Worm (Caenorhabditis elegans) whole organism, mixed stage, embryonic: ENCODE measurements around the gene prx-6.

ENCODE experiments used
- M03D4.4 ChIP-seq: sonication (generic microtip); optimal IDR thresholded peaks from 2 replicates; lab custom pipeline; 2017; ENCODE audit warnings: mild to moderate bottlenecking, missing genetic modification characterization, missing compliant biosample characterization
- bed-3 ChIP-seq: fragments of 200-800 bp; sonication (Bioruptor generic); optimal IDR thresholded peaks from 3 replicates; lab custom pipeline; 2018; ENCODE audit warnings: mild to moderate bottlenecking, missing genetic modification characterization, moderate library complexity, missing compliant biosample characterization
- blmp-1 ChIP-seq: fragments of 150-350 bp; optimal IDR thresholded peaks from 2 replicates; lab custom pipeline; 2014; ENCODE audit warnings: missing biosample characterization, missing genetic modification characterization
- ceh-39 ChIP-seq: fragments of 150-350 bp; optimal IDR thresholded peaks from 2 replicates; lab custom pipeline; 2014; ENCODE audit warnings: missing biosample characterization, missing genetic modification characterization
- ceh-43 ChIP-seq: fragments of 200-800 bp; sonication (Bioruptor generic); optimal IDR thresholded peaks from 2 replicates; lab custom pipeline; 2018; ENCODE audit warnings: mild to moderate bottlenecking, missing genetic modification characterization, moderate library complexity, missing compliant biosample characterization
- ces-1 ChIP-seq: fragments of 150-350 bp; optimal IDR thresholded peaks from 2 replicates; lab custom pipeline; 2014; ENCODE audit warnings: missing biosample characterization, missing genetic modification reagents, missing genetic modification characterization
- cnd-1 ChIP-seq: fragments of 200-800 bp; sonication (Bioruptor generic); optimal IDR thresholded peaks from 2 replicates; lab custom pipeline; 2018; ENCODE audit warnings: mild to moderate bottlenecking, missing genetic modification characterization, missing compliant biosample characterization
- drap-1 ChIP-seq: fragments of 200-800 bp; sonication (Bioruptor generic); optimal IDR thresholded peaks from 3 replicates; lab custom pipeline; 2018; ENCODE audit warnings: mild to moderate bottlenecking, missing genetic modification characterization, missing compliant biosample characterization
- elt-1 ChIP-seq: sonication (generic microtip); optimal IDR thresholded peaks from 2 replicates; lab custom pipeline; 2017; ENCODE audit warnings: missing genetic modification characterization, mild to moderate bottlenecking, missing compliant biosample characterization, antibody characterized with exemption, moderate library complexity, borderline replicate concordance; ENCODE audit not compliant: insufficient read depth
- flh-1 ChIP-seq: fragments of 200-800 bp; sonication (Bioruptor generic); optimal IDR thresholded peaks from 2 replicates; lab custom pipeline; 2018; ENCODE audit warnings: mild to moderate bottlenecking, missing genetic modification characterization, moderate library complexity, missing compliant biosample characterization
- ham-2 ChIP-seq: fragments of 200-800 bp; sonication (Bioruptor generic); optimal IDR thresholded peaks from 2 replicates; lab custom pipeline; 2018; ENCODE audit warnings: mild to moderate bottlenecking, missing genetic modification characterization, missing compliant biosample characterization
- hlh-1 ChIP-seq: fragments of 150-350 bp; optimal IDR thresholded peaks from 2 replicates; lab custom pipeline; 2014; ENCODE audit warnings: missing biosample characterization, missing genetic modification reagents, missing genetic modification characterization
- lin-13 ChIP-seq: fragments of 150-350 bp; optimal IDR thresholded peaks from 2 replicates; lab custom pipeline; 2014; ENCODE audit warnings: missing biosample characterization, missing genetic modification characterization
- lin-32 ChIP-seq: fragments of 200-800 bp; sonication (Bioruptor generic); optimal IDR thresholded peaks from 2 replicates; lab custom pipeline; 2018; ENCODE audit warnings: mild to moderate bottlenecking, missing genetic modification characterization, missing compliant biosample characterization
- lsy-2 ChIP-seq: fragments of 150-350 bp; optimal IDR thresholded peaks from 2 replicates; lab custom pipeline; 2014; ENCODE audit warnings: missing biosample characterization, missing genetic modification characterization
- mab-5 ChIP-seq: fragments of 150-350 bp; optimal IDR thresholded peaks from 2 replicates; lab custom pipeline; 2014; ENCODE audit warnings: missing biosample characterization, missing genetic modification characterization
- mep-1 ChIP-seq: fragments of 150-350 bp; optimal IDR thresholded peaks from 2 replicates; lab custom pipeline; 2017; ENCODE audit warnings: missing biosample characterization, missing genetic modification reagents, missing genetic modification characterization, inconsistent platforms
- mls-2 ChIP-seq: sonication (generic microtip); optimal IDR thresholded peaks from 2 replicates; lab custom pipeline; 2016; ENCODE audit warnings: mild to moderate bottlenecking, missing genetic modification characterization, moderate library complexity, missing compliant biosample characterization
- nhr-12 ChIP-seq: fragments of 150-350 bp; optimal IDR thresholded peaks from 2 replicates; lab custom pipeline; 2014; ENCODE audit warnings: missing biosample characterization, missing genetic modification characterization
- nhr-2 ChIP-seq: fragments of 150-350 bp; optimal IDR thresholded peaks from 2 replicates; lab custom pipeline; 2014; ENCODE audit warnings: missing biosample characterization, missing genetic modification characterization
- nhr-237 ChIP-seq: fragments of 150-350 bp; optimal IDR thresholded peaks from 2 replicates; lab custom pipeline; 2014; ENCODE audit warnings: missing biosample characterization, missing genetic modification characterization
- nhr-28 ChIP-seq: fragments of 150-350 bp; optimal IDR thresholded peaks from 2 replicates; lab custom pipeline; 2014; ENCODE audit warnings: missing biosample characterization, missing genetic modification characterization
- nhr-76 ChIP-seq: sonication (generic microtip); optimal IDR thresholded peaks from 2 replicates; lab custom pipeline; 2017; ENCODE audit warnings: missing biosample characterization, missing genetic modification characterization
- pha-4 ChIP-seq: fragments of 150-350 bp; optimal IDR thresholded peaks from 2 replicates; lab custom pipeline; 2018; ENCODE audit warnings: missing biosample characterization, missing genetic modification reagents, missing genetic modification characterization
- snpc-4 ChIP-seq: fragments of 150-350 bp; optimal IDR thresholded peaks from 2 replicates; lab custom pipeline; 2014; ENCODE audit warnings: missing biosample characterization, missing genetic modification characterization
- sptf-1 ChIP-seq: sonication (generic microtip); optimal IDR thresholded peaks from 2 replicates; lab custom pipeline; 2017; ENCODE audit warnings: mild to moderate bottlenecking, missing genetic modification characterization, moderate library complexity, missing compliant biosample characterization
- tbx-8 ChIP-seq: fragments of 200-800 bp; sonication (Bioruptor generic); optimal IDR thresholded peaks from 2 replicates; lab custom pipeline; 2018; ENCODE audit warnings: mild to moderate bottlenecking, missing genetic modification characterization, moderate library complexity, missing compliant biosample characterization
- unc-120 ChIP-seq: sonication (generic microtip); optimal IDR thresholded peaks from 2 replicates; lab custom pipeline; 2017; ENCODE audit warnings: missing genetic modification characterization, missing compliant biosample characterization; ENCODE audit not compliant: poor library complexity, severe bottlenecking
- unc-39 ChIP-seq: fragments of 150-350 bp; optimal IDR thresholded peaks from 2 replicates; lab custom pipeline; 2014; ENCODE audit warnings: missing biosample characterization, missing genetic modification characterization
- unc-62 ChIP-seq: fragments of 150-350 bp; optimal IDR thresholded peaks from 2 replicates; lab custom pipeline; 2014; ENCODE audit warnings: missing biosample characterization, missing genetic modification reagents, missing genetic modification characterization
- zip-8 ChIP-seq: fragments of 150-350 bp; optimal IDR thresholded peaks from 2 replicates; lab custom pipeline; 2014; ENCODE audit warnings: missing biosample characterization, missing genetic modification characterization
- ztf-11 ChIP-seq: fragments of 150-350 bp; optimal IDR thresholded peaks from 2 replicates; lab custom pipeline; 2014; ENCODE audit warnings: missing biosample characterization, missing genetic modification characterization

Gene prx-6

ce11 chrV:4755308-4756029 lies 35.6 kb upstream of the prx-6 start, which contains the start of gene pgl-3:
pgl-3 (plus strand) TSS chrV:4755979.
- TF ChIP-seq elt-1 (tag; lab: Kevin White, UChicago) (no peak), nhr-76 (tag; lab: Kevin White, UChicago) (no peak), ceh-39 (tag; lab: Kevin White, UChicago) (no peak), pha-4 (no peak), unc-39 (tag; lab: Kevin White, UChicago) (no peak), bed-3 (GFP tag; lab: Kevin White, UChicago) (no peak), unc-62 (no peak), lin-32 (GFP tag; lab: Kevin White, UChicago) (no peak), zip-8 (no peak)
- TF ChIP-seq, all 35 proteins: peak for 0

- no peak for TF ChIP-seq elt-1 (tag; lab: Kevin White, UChicago)
- TF ChIP-seq lsy-2 = no peak
- no peak for TF ChIP-seq snpc-4
- no peak for TF ChIP-seq ces-1 (GFP tag; lab: Kevin White, UChicago)
- no peak for TF ChIP-seq mab-5 (tag; lab: Kevin White, UChicago)
- no peak for TF ChIP-seq ceh-43 (GFP tag; lab: Kevin White, UChicago)
- TF ChIP-seq mls-2 (tag; lab: Kevin White, UChicago) = no peak
- no peak for TF ChIP-seq drap-1
- TF ChIP-seq blmp-1 (tag; lab: Kevin White, UChicago) = no peak
- no peak for TF ChIP-seq flh-1 (GFP tag; lab: Kevin White, UChicago)
- no peak for TF ChIP-seq ceh-39 (tag; lab: Kevin White, UChicago)
- TF ChIP-seq nhr-76 (tag; lab: Kevin White, UChicago) = no peak
- no peak for TF ChIP-seq lin-32 (GFP tag; lab: Kevin White, UChicago)
- TF ChIP-seq unc-39 (tag; lab: Kevin White, UChicago) = no peak
- TF ChIP-seq unc-62 = no peak
- no peak for TF ChIP-seq M03D4.4 (tag; lab: Kevin White, UChicago)
- no peak for TF ChIP-seq mep-1 (tag; lab: Kevin White, UChicago)
- TF ChIP-seq nhr-237 (tag; lab: Kevin White, UChicago) = no peak
- TF ChIP-seq nhr-12 (tag; lab: Kevin White, UChicago) = no peak
- no peak for TF ChIP-seq hlh-1
Observed at ce11 chrV:4754684-4755211, 34.9 kb upstream of the prx-6 start.

ce11 chrV:4754123-4754522 lies 34.2 kb upstream of the prx-6 start, which contains the start of gene hil-4:
hil-4 (plus strand) TSS chrV:4754313.
- no peak for TF ChIP-seq nhr-12 (tag; lab: Kevin White, UChicago)
- TF ChIP-seq sptf-1 (tag; lab: Kevin White, UChicago) = no peak
- TF ChIP-seq nhr-237 (tag; lab: Kevin White, UChicago) = no peak
- no peak for TF ChIP-seq nhr-2
- TF ChIP-seq ham-2 = no peak
- no peak for TF ChIP-seq lin-32 (GFP tag; lab: Kevin White, UChicago)
- TF ChIP-seq tbx-8 = no peak
- TF ChIP-seq zip-8 = no peak
- no peak for TF ChIP-seq mls-2 (tag; lab: Kevin White, UChicago)
- no peak for TF ChIP-seq cnd-1 (tag; lab: Kevin White, UChicago)
- no peak for TF ChIP-seq ztf-11 (tag; lab: Kevin White, UChicago)

ce11 chrV:4750294-4750693 lies 30.4 kb upstream of the prx-6 start, which contains the start of gene C18G1.6:
C18G1.6 (plus strand) TSS chrV:4750594.
- TF ChIP-seq mls-2 (tag; lab: Kevin White, UChicago) (no peak), blmp-1 (tag; lab: Kevin White, UChicago) (no peak), nhr-76 (tag; lab: Kevin White, UChicago) (no peak)

ce11 chrV:4745269-4745668 lies 25.4 kb upstream of the prx-6 start, which contains the start of gene C18G1.7:
C18G1.7 (plus strand) TSS chrV:4745569.
- TF ChIP-seq nhr-2 (no peak), nhr-28 (tag; lab: Kevin White, UChicago) (no peak), ces-1 (GFP tag; lab: Kevin White, UChicago) (no peak), mls-2 (tag; lab: Kevin White, UChicago) (no peak), unc-120 (tag; lab: Kevin White, UChicago) (no peak), lin-13 (tag; lab: Kevin White, UChicago) (no peak), unc-39 (tag; lab: Kevin White, UChicago) (no peak)
